Fruit fly (Drosophila melanogaster) whole organism, wandering third instar larva: ENCODE data around the gene Ggt-1.

Experiments
- Abd-B ChIP-seq: fragments of >200 bp; optimal IDR thresholded peaks from 2 replicates; lab custom pipeline; 2017; ENCODE audit warnings: missing biosample characterization, missing genetic modification characterization
- CG32264 ChIP-seq: fragments of 200-800 bp; sonication (Bioruptor generic); optimal IDR thresholded peaks from 2 replicates; lab custom pipeline; 2016; ENCODE audit warnings: missing biosample characterization, missing genetic modification characterization
- CG9705 ChIP-seq: fragments of 200-800 bp; sonication (Bioruptor generic); optimal IDR thresholded peaks from 2 replicates; lab custom pipeline; 2018; ENCODE audit warnings: missing biosample characterization, mild to moderate bottlenecking, missing genetic modification characterization
- CrebA ChIP-seq: fragments of 200-800 bp; sonication (Bioruptor generic); optimal IDR thresholded peaks from 2 replicates; lab custom pipeline; 2016; ENCODE audit warnings: missing biosample characterization, mild to moderate bottlenecking, missing genetic modification characterization, borderline replicate concordance
- Dfd ChIP-seq: fragments of >200 bp; optimal IDR thresholded peaks from 2 replicates; lab custom pipeline; 2017; ENCODE audit warnings: missing biosample characterization, missing genetic modification characterization
- Dif ChIP-seq: fragments of 200-275, 200-300 bp; sonication (Bioruptor generic); optimal IDR thresholded peaks from 2 replicates; lab custom pipeline; 2018; ENCODE audit warnings: missing biosample characterization, missing genetic modification characterization; ENCODE audit not compliant: partially characterized antibody
- GATAd ChIP-seq: sonication (Bioruptor generic); optimal IDR thresholded peaks from 2 replicates; lab custom pipeline; 2016; ENCODE audit warnings: missing biosample characterization, missing genetic modification characterization
- HLH106 ChIP-seq: fragments of 200-800 bp; optimal IDR thresholded peaks from 3 replicates; lab custom pipeline; 2019; ENCODE audit warnings: missing biosample characterization, mild to moderate bottlenecking, missing genetic modification characterization, moderate library complexity
- Hnf4 ChIP-seq: fragments of 200-800 bp; sonication (Bioruptor generic); optimal IDR thresholded peaks from 2 replicates; lab custom pipeline; 2016; ENCODE audit warnings: missing biosample characterization, mild to moderate bottlenecking, missing genetic modification characterization
- Hr78 ChIP-seq: fragments of >200 bp; optimal IDR thresholded peaks from 2 replicates; lab custom pipeline; 2017; ENCODE audit warnings: missing biosample characterization, missing genetic modification characterization
- Hr83 ChIP-seq: fragments of 200-300 bp; sonication (Bioruptor generic); optimal IDR thresholded peaks from 2 replicates; lab custom pipeline; 2016; ENCODE audit warnings: missing biosample characterization, mild to moderate bottlenecking, missing genetic modification characterization, moderate library complexity; ENCODE audit not compliant: poor library complexity, severe bottlenecking
- Jra ChIP-seq: sonication (Bioruptor generic); optimal IDR thresholded peaks from 2 replicates; lab custom pipeline; 2016; ENCODE audit warnings: missing biosample characterization, missing genetic modification characterization
- Mio ChIP-seq: sonication (Bioruptor generic); optimal IDR thresholded peaks from 2 replicates; lab custom pipeline; 2016; ENCODE audit warnings: missing biosample characterization, missing genetic modification characterization
- Myc ChIP-seq: fragments of >200 bp; optimal IDR thresholded peaks from 2 replicates; lab custom pipeline; 2017
- N ChIP-seq: fragments of >200 bp; optimal IDR thresholded peaks from 2 replicates; lab custom pipeline; 2018; ENCODE audit warnings: missing biosample characterization, missing external identifiers, missing genetic modification characterization
- OdsH ChIP-seq: fragments of 200-800 bp; sonication (Bioruptor generic); optimal IDR thresholded peaks from 2 replicates; lab custom pipeline; 2016; ENCODE audit warnings: missing biosample characterization, mild to moderate bottlenecking, missing genetic modification characterization
- Rel ChIP-seq, 2 experiments: fragments of 200-800 bp; sonication (Bioruptor generic) in 1 of 2; optimal IDR thresholded peaks; 2 replicates in 1 of 2; 3 replicates in 1 of 2; lab custom pipeline; 2016 to 2019; ENCODE audit warnings: mild to moderate bottlenecking in 2 of 2, missing biosample characterization in 2 of 2, missing genetic modification characterization in 2 of 2, moderate library complexity in 1 of 2
- Sp1 ChIP-seq: fragments of 200-800 bp; sonication (Bioruptor generic); optimal IDR thresholded peaks from 3 replicates; lab custom pipeline; 2019; ENCODE audit warnings: missing biosample characterization, mild to moderate bottlenecking, missing genetic modification characterization, moderate library complexity
- Vsx2 ChIP-seq: fragments of 200-300, 225-300 bp; sonication (Bioruptor generic); optimal IDR thresholded peaks from 2 replicates; lab custom pipeline; 2018; ENCODE audit warnings: missing biosample characterization, missing genetic modification characterization; ENCODE audit not compliant: partially characterized antibody
- br ChIP-seq: fragments of 200-800 bp; sonication (Bioruptor generic); optimal IDR thresholded peaks from 2 replicates; lab custom pipeline; 2016; ENCODE audit warnings: missing biosample characterization, missing genetic modification characterization
- brk ChIP-seq: fragments of 200-800 bp; sonication (Bioruptor generic); optimal IDR thresholded peaks from 2 replicates; lab custom pipeline; 2016; ENCODE audit warnings: missing biosample characterization, mild to moderate bottlenecking, missing genetic modification characterization
- dl ChIP-seq, 2 experiments: fragments of 175-275, 200-275 bp in 1 of 2; fragments of 200-275 bp in 1 of 2; sonication (Bioruptor generic); optimal IDR thresholded peaks; lab custom pipeline; 2018; ENCODE audit warnings: mild to moderate bottlenecking in 2 of 2, missing biosample characterization in 2 of 2, missing genetic modification characterization in 2 of 2, moderate library complexity in 2 of 2; ENCODE audit not compliant: partially characterized antibody in 2 of 2, insufficient read depth in 1 of 2
- dmrt93B ChIP-seq: fragments of 200-800 bp; sonication (Bioruptor generic); optimal IDR thresholded peaks from 2 replicates; lab custom pipeline; 2018; ENCODE audit warnings: missing biosample characterization, mild to moderate bottlenecking, missing genetic modification characterization
- dsf ChIP-seq: sonication (Bioruptor generic); optimal IDR thresholded peaks from 2 replicates; lab custom pipeline; 2016; ENCODE audit warnings: missing biosample characterization, missing genetic modification characterization, borderline replicate concordance
- ey ChIP-seq: fragments of 200-800 bp; sonication (Bioruptor generic); optimal IDR thresholded peaks from 2 replicates; lab custom pipeline; 2016; ENCODE audit warnings: missing biosample characterization, missing genetic modification characterization
- foxo ChIP-seq, 2 experiments: fragments of 200-800 bp; sonication (Bioruptor generic); optimal IDR thresholded peaks; 2 replicates in 1 of 2; 3 replicates in 1 of 2; lab custom pipeline; 2016 to 2017; ENCODE audit warnings: missing biosample characterization in 2 of 2, missing genetic modification characterization in 2 of 2
- fru ChIP-seq: fragments of 200-800 bp; sonication (Bioruptor generic); optimal IDR thresholded peaks from 3 replicates; lab custom pipeline; 2016; ENCODE audit warnings: missing biosample characterization, mild to moderate bottlenecking, missing genetic modification characterization
- h ChIP-seq: fragments of 200-800 bp; sonication (Bioruptor generic); optimal IDR thresholded peaks from 3 replicates; lab custom pipeline; 2016; ENCODE audit warnings: missing biosample characterization, mild to moderate bottlenecking, missing genetic modification characterization
- jim ChIP-seq: fragments of 175-275, 200-325 bp; sonication (Bioruptor generic); optimal IDR thresholded peaks from 2 replicates; lab custom pipeline; 2016; ENCODE audit warnings: missing biosample characterization, mild to moderate bottlenecking, missing genetic modification characterization
- lola ChIP-seq: fragments of >200 bp; optimal IDR thresholded peaks from 2 replicates; lab custom pipeline; 2017; ENCODE audit warnings: missing biosample characterization, missing genetic modification characterization
- pan ChIP-seq: fragments of >200 bp; optimal IDR thresholded peaks from 2 replicates; lab custom pipeline; 2017
- psq ChIP-seq: fragments of 200-800 bp; sonication (Bioruptor generic); optimal IDR thresholded peaks from 3 replicates; lab custom pipeline; 2017; ENCODE audit warnings: missing biosample characterization, mild to moderate bottlenecking, missing genetic modification characterization, moderate library complexity
- rgr ChIP-seq: fragments of 200-800 bp; sonication (Bioruptor generic); optimal IDR thresholded peaks from 3 replicates; lab custom pipeline; 2016; ENCODE audit warnings: missing biosample characterization, mild to moderate bottlenecking, missing genetic modification characterization
- sage ChIP-seq: fragments of 200-800 bp; sonication (Bioruptor generic); optimal IDR thresholded peaks from 2 replicates; lab custom pipeline; 2016; ENCODE audit warnings: missing biosample characterization, mild to moderate bottlenecking, missing genetic modification characterization
- sv ChIP-seq: fragments of 200-800 bp; sonication (Bioruptor generic); optimal IDR thresholded peaks from 3 replicates; lab custom pipeline; 2016; ENCODE audit warnings: missing biosample characterization, missing genetic modification characterization
- tai ChIP-seq: sonication (Bioruptor generic); optimal IDR thresholded peaks from 2 replicates; lab custom pipeline; 2016; ENCODE audit warnings: missing biosample characterization, missing genetic modification characterization
- usp ChIP-seq: fragments of >200 bp; optimal IDR thresholded peaks from 2 replicates; lab custom pipeline; 2017; ENCODE audit warnings: missing biosample characterization, missing genetic modification characterization
- woc ChIP-seq: sonication (Bioruptor generic); optimal IDR thresholded peaks from 2 replicates; lab custom pipeline; 2016; ENCODE audit warnings: missing biosample characterization, mild to moderate bottlenecking, missing genetic modification characterization

The Ggt-1 gene

dm6 chrX:18547707-18548106, 35.4 kb upstream of the Ggt-1 start:
- TF ChIP-seq h = no peak
- no peak for TF ChIP-seq Rel (GFP tag; optimal IDR thresholded peaks at IDR 0.05; lab: Kevin White, UChicago)
- TF ChIP-seq Rel (tag; optimal IDR thresholded peaks at IDR 0.05; lab: Kevin White, UChicago) = no peak
- TF ChIP-seq N (GFP tag; lab: Kevin White, UChicago) = no peak
- TF ChIP-seq Sp1 = no peak
- TF ChIP-seq jim (GFP tag; lab: Kevin White, UChicago) = no peak
- TF ChIP-seq, all 38 proteins: peak for 0

dm6 chrX:18546785-18547184, 34.5 kb upstream of the Ggt-1 start:
- TF ChIP-seq br (GFP tag; lab: Kevin White, UChicago) (peak; percentile 75), sv (GFP tag; lab: Kevin White, UChicago) (peak; percentile 70), fru (GFP tag; lab: Kevin White, UChicago) (peak; percentile 76), pan (no peak), Hnf4 (GFP tag; lab: Kevin White, UChicago) (peak; percentile 73), Dfd (GFP tag; lab: Kevin White, UChicago) (no peak), Hr83 (no peak), dsf (GFP tag; lab: Kevin White, UChicago) (no peak), brk (GFP tag; lab: Kevin White, UChicago) (peak; percentile 27), dmrt93B (GFP tag; lab: Kevin White, UChicago) (peak; percentile 62), sage (GFP tag; lab: Kevin White, UChicago) (no peak), rgr (GFP tag; lab: Kevin White, UChicago) (peak; percentile 83), woc (GFP tag; lab: Kevin White, UChicago) (peak; percentile 48), Hr78 (no peak), lola (GFP tag; lab: Kevin White, UChicago) (no peak), HLH106 (tag; lab: Kevin White, UChicago) (peak; percentile 85), CG9705 (GFP tag; lab: Kevin White, UChicago) (peak; percentile 16), usp (GFP tag; lab: Kevin White, UChicago) (no peak), foxo (GFP tag; optimal IDR thresholded peaks at IDR 0.05; lab: Kevin White, UChicago) (peak; percentile 37 to 80), Abd-B (GFP tag; lab: Kevin White, UChicago) (no peak), Dif (GFP tag; lab: Kevin White, UChicago) (no peak), Rel (GFP tag; optimal IDR thresholded peaks at IDR 0.05; lab: Kevin White, UChicago) (no peak), Rel (tag; optimal IDR thresholded peaks at IDR 0.05; lab: Kevin White, UChicago) (peak; percentile 24), Myc (lab: Kevin White, UChicago) (no peak), N (GFP tag; lab: Kevin White, UChicago) (no peak), Mio (GFP tag; lab: Kevin White, UChicago) (no peak), tai (GFP tag; lab: Kevin White, UChicago) (peak; percentile 48), dl (GFP tag; optimal IDR thresholded peaks at IDR 0.05; lab: Kevin White, UChicago; ENCODE audit: insufficient read depth in 1 of 2, partially characterized antibody in 2 of 2) (no peak), psq (peak; percentile 49), Sp1 (peak; percentile 73), ey (GFP tag; lab: Kevin White, UChicago) (peak; percentile 86), OdsH (GFP tag; lab: Kevin White, UChicago) (peak; percentile 76), Vsx2 (GFP tag; lab: Kevin White, UChicago) (no peak), h (peak; percentile 81), GATAd (GFP tag; lab: Kevin White, UChicago) (no peak), CrebA (GFP tag; lab: Kevin White, UChicago) (no peak), jim (GFP tag; lab: Kevin White, UChicago) (no peak), Jra (GFP tag; lab: Kevin White, UChicago) (no peak), CG32264 (GFP tag; lab: Kevin White, UChicago) (peak; percentile 18)

- TF ChIP-seq usp (GFP tag; lab: Kevin White, UChicago) (no peak), Myc (lab: Kevin White, UChicago) (no peak), brk (GFP tag; lab: Kevin White, UChicago) (no peak), psq (no peak), Hr83 (no peak), dsf (GFP tag; lab: Kevin White, UChicago) (no peak), h (no peak), sv (GFP tag; lab: Kevin White, UChicago) (no peak), dl (GFP tag; optimal IDR thresholded peaks at IDR 0.05; lab: Kevin White, UChicago; ENCODE audit: insufficient read depth in 1 of 2, partially characterized antibody in 2 of 2) (no peak), CG32264 (GFP tag; lab: Kevin White, UChicago) (no peak), jim (GFP tag; lab: Kevin White, UChicago) (no peak), br (GFP tag; lab: Kevin White, UChicago) (no peak), Vsx2 (GFP tag; lab: Kevin White, UChicago) (no peak), Dif (GFP tag; lab: Kevin White, UChicago) (no peak), GATAd (GFP tag; lab: Kevin White, UChicago) (no peak), woc (GFP tag; lab: Kevin White, UChicago) (no peak), foxo (GFP tag; optimal IDR thresholded peaks at IDR 0.05; lab: Kevin White, UChicago) (no peak), CrebA (GFP tag; lab: Kevin White, UChicago) (no peak)
Observed at dm6 chrX:18545157-18545556, 32.8 kb upstream of the Ggt-1 start.
